Fruit fly (Drosophila melanogaster): ENCODE data around the gene CG1789.

Gene CG1789

DNA sequence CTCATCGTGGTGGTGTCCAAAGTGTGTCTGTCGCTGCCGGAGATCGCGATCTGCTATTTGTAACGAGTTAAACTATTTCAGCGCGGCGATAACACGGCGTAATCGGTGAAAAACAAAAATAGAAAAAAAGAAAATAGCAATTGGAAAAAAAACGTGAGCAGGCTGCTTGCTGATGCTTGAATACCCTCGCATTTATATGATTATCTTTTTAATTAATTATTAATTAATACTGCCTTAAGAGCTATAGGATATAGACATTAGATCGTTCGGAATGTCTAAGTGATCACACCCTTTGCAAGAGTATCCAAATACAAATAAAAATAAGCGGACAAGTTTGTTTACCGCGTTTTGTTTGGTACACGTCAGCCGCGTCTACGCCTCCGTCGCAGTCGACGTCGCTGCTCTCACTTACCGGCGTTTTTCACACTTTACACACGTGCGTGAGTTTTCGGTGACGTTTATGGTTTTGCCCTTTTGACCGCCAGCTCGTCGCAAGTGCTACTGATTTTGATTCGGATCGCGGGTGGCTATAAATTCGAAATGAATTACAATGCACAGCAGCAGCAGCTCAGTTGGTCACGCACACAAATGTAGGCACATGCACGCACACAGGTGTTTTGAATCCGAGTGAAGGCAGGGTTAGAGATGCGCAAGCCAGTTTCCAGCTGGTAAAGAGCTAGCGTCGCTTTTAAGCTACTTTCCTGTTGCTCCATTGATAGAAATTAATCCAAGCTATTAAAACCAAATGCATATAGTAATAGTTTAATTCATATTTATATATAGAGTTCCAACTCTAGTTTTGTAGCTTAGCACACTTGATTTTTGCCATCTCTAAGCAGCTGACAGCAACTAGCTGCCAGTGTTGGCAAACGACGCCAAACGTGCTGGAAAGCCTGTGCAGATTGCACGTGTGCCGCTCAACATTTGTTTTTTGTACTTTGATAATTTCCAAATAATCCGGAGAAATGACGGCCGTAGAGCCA, 6.0 kb upstream of the CG1789 start, which contains the start of the genes CG2004 and CG1785 (continued):
- peak; percentile 36 for TF ChIP-seq pfk (GFP tag; optimal IDR thresholded peaks at IDR 0.05)
- peak; percentile 78 for TF ChIP-seq CG7987 (GFP tag; optimal IDR thresholded peaks at IDR 0.05)
- peak; percentile 95 for TF ChIP-seq CG13775 (GFP tag; optimal IDR thresholded peaks at IDR 0.05)
- peak; percentile 94 for TF ChIP-seq CG10543 (GFP tag; optimal IDR thresholded peaks at IDR 0.05)
- TF ChIP-seq dpn (GFP tag; optimal IDR thresholded peaks at IDR 0.05): peak; percentile 90 to 93
- peak; percentile 78 for TF ChIP-seq CG17186 (GFP tag; optimal IDR thresholded peaks at IDR 0.05)
- peak; percentile 65 for TF ChIP-seq MTF-1 (GFP tag; optimal IDR thresholded peaks at IDR 0.05; ENCODE audit: borderline replicate concordance)
- TF ChIP-seq Ptx1 (GFP tag; IDR thresholded peaks at IDR 0.05): peak; percentile 96
- peak; percentile 29 for TF ChIP-seq exex (tag; optimal IDR thresholded peaks at IDR 0.05)
- peak; percentile 74 for TF ChIP-seq CG6765 (GFP tag; optimal IDR thresholded peaks at IDR 0.05)
- peak; percentile 94 for TF ChIP-seq gem (tag; optimal IDR thresholded peaks at IDR 0.05)
- TF ChIP-seq fru (optimal IDR thresholded peaks at IDR 0.05): no peak
- TF ChIP-seq sug (tag; optimal IDR thresholded peaks at IDR 0.05): peak; percentile 89
- TF ChIP-seq CG4404 (GFP tag; IDR thresholded peaks at IDR 0.05): peak; percentile 93
- peak; percentile 6 for TF ChIP-seq wek (GFP tag; optimal IDR thresholded peaks at IDR 0.05)
- TF ChIP-seq Taf1 (GFP tag; IDR thresholded peaks at IDR 0.05): peak; percentile 90
- TF ChIP-seq CG1529 (GFP tag; optimal IDR thresholded peaks at IDR 0.05): peak; percentile 84
- TF ChIP-seq CG11560 (tag; IDR thresholded peaks at IDR 0.05): peak; percentile 77
- TF ChIP-seq CG7556 (GFP tag; optimal IDR thresholded peaks at IDR 0.05): peak; percentile 92
- TF ChIP-seq NC2β (GFP tag; optimal IDR thresholded peaks at IDR 0.05): peak; percentile 74
- peak; percentile 79 for TF ChIP-seq Oli (tag; optimal IDR thresholded peaks at IDR 0.05)
- peak; percentile 50; the same call in 1 of the 2 replicates for TF ChIP-seq CkIIα-i1 (GFP tag; IDR thresholded peaks at IDR 0.05)
- peak; percentile 63 for TF ChIP-seq CG11398 (GFP tag; optimal IDR thresholded peaks at IDR 0.05)
- TF ChIP-seq ftz-f1 (GFP tag; optimal IDR thresholded peaks at IDR 0.05): peak; percentile 56
- TF ChIP-seq CG10209 (GFP tag; optimal IDR thresholded peaks at IDR 0.05): peak; percentile 93
- TF ChIP-seq CG3065 (GFP tag; optimal IDR thresholded peaks at IDR 0.05): peak; percentile 83
- peak; percentile 89 for TF ChIP-seq ap (GFP tag; IDR thresholded peaks at IDR 0.05)
- TF ChIP-seq CG12155 (GFP tag; optimal IDR thresholded peaks at IDR 0.05): peak; percentile 90
- TF ChIP-seq CG8765 (GFP tag; IDR thresholded peaks at IDR 0.05): peak; percentile 95
- TF ChIP-seq CoRest (tag; optimal IDR thresholded peaks at IDR 0.05): peak; percentile 92
- TF ChIP-seq CG16863 (GFP tag; optimal IDR thresholded peaks at IDR 0.05): peak; percentile 82
- peak; percentile 84 for TF ChIP-seq CG17385 (GFP tag; optimal IDR thresholded peaks at IDR 0.05)
- TF ChIP-seq Rx (GFP tag; IDR thresholded peaks at IDR 0.05): peak; percentile 93
- TF ChIP-seq Hr51 (GFP tag; optimal IDR thresholded peaks at IDR 0.05): peak; percentile 86 to 93
- peak; percentile 89 for TF ChIP-seq CG31224 (GFP tag; IDR thresholded peaks at IDR 0.05)
- TF ChIP-seq Neu2 (GFP tag; optimal IDR thresholded peaks at IDR 0.05; ENCODE audit: borderline replicate concordance): no peak
- peak; percentile 84 for TF ChIP-seq Meics (GFP tag; optimal IDR thresholded peaks at IDR 0.05)
- peak; percentile 85 for TF ChIP-seq CG13123 (GFP tag; optimal IDR thresholded peaks at IDR 0.05)
- peak; percentile 91 for TF ChIP-seq vfl (GFP tag; optimal IDR thresholded peaks at IDR 0.05)
- TF ChIP-seq Nf-YC (tag; optimal IDR thresholded peaks at IDR 0.05): peak; percentile 81
- TF ChIP-seq CG7963 (GFP tag; IDR thresholded peaks at IDR 0.05; ENCODE audit: partially characterized antibody): no peak
- TF ChIP-seq Eip74EF (GFP tag; optimal IDR thresholded peaks at IDR 0.05): no peak
- peak; percentile 76 for TF ChIP-seq onecut (GFP tag; IDR thresholded peaks at IDR 0.05)
- TF ChIP-seq CG8478 (optimal IDR thresholded peaks at IDR 0.05): no peak
- peak; percentile 27 for TF ChIP-seq bab2 (GFP tag; optimal IDR thresholded peaks at IDR 0.05)
- TF ChIP-seq Poxn (GFP tag; IDR thresholded peaks at IDR 0.05): peak; percentile 74
- peak; percentile 92 for TF ChIP-seq HmgZ (tag; optimal IDR thresholded peaks at IDR 0.05)
- peak; percentile 92 for TF ChIP-seq Hmr (GFP tag; optimal IDR thresholded peaks at IDR 0.05)

Measured in whole organism, embryonic.